Worm (Caenorhabditis elegans) whole organism, L2 larva: ENCODE results near the gene C06E1.9.
A peak's percentile ranks its signal among the peaks of the same experiment; 100 is the strongest.

Experiments
- C34F6.9 ChIP-seq: fragments of 150-350 bp; optimal IDR thresholded peaks from 2 replicates; lab custom pipeline; 2014; ENCODE audit warnings: missing biosample characterization, missing genetic modification characterization
- R02D3.7 ChIP-seq: fragments of 150-350 bp; optimal IDR thresholded peaks from 2 replicates; lab custom pipeline; 2014; ENCODE audit warnings: missing biosample characterization, missing genetic modification characterization
- Y55F3AM.14 ChIP-seq: fragments of 200-800 bp; sonication (Bioruptor generic); optimal IDR thresholded peaks from 2 replicates; lab custom pipeline; 2018; ENCODE audit warnings: mild to moderate bottlenecking, missing genetic modification characterization, missing compliant biosample characterization
- ZK546.5 ChIP-seq: sonication (generic microtip); optimal IDR thresholded peaks from 2 replicates; lab custom pipeline; 2017; ENCODE audit warnings: missing biosample characterization, missing genetic modification characterization
- alr-1 ChIP-seq: fragments of 150-350 bp; optimal IDR thresholded peaks from 2 replicates; lab custom pipeline; 2014; ENCODE audit warnings: missing biosample characterization, missing genetic modification characterization
- aly-2 ChIP-seq: fragments of 150-350 bp; optimal IDR thresholded peaks from 2 replicates; lab custom pipeline; 2014; ENCODE audit warnings: missing biosample characterization, missing genetic modification characterization
- ama-1 ChIP-seq: fragments of 150-350 bp; optimal IDR thresholded peaks from 2 replicates; lab custom pipeline; 2018; ENCODE audit warnings: inconsistent platforms
- blmp-1 ChIP-seq: sonication (generic microtip); optimal IDR thresholded peaks from 2 replicates; lab custom pipeline; 2017; ENCODE audit warnings: missing genetic modification characterization, mild to moderate bottlenecking, missing compliant biosample characterization, antibody characterized with exemption, moderate library complexity; ENCODE audit not compliant: insufficient read depth
- ceh-16 ChIP-seq: fragments of 150-350 bp; optimal IDR thresholded peaks from 2 replicates; lab custom pipeline; 2014; ENCODE audit warnings: missing biosample characterization, missing genetic modification characterization
- ceh-82 ChIP-seq: fragments of 150-350 bp; optimal IDR thresholded peaks from 2 replicates; lab custom pipeline; 2014; ENCODE audit warnings: missing biosample characterization, missing genetic modification characterization
- crh-2 ChIP-seq: sonication (generic microtip); optimal IDR thresholded peaks from 2 replicates; lab custom pipeline; 2017; ENCODE audit warnings: missing biosample characterization, missing genetic modification characterization
- egl-27 ChIP-seq: sonication (generic microtip); optimal IDR thresholded peaks from 3 replicates; lab custom pipeline; 2017; ENCODE audit warnings: missing biosample characterization, missing genetic modification reagents, missing genetic modification characterization
- elt-1 ChIP-seq: fragments of 150-350 bp; optimal IDR thresholded peaks from 2 replicates; lab custom pipeline; 2014; ENCODE audit warnings: missing biosample characterization, missing genetic modification characterization
- fos-1 ChIP-seq: fragments of 150-350 bp; optimal IDR thresholded peaks from 2 replicates; lab custom pipeline; 2014; ENCODE audit warnings: missing biosample characterization, missing genetic modification characterization
- gmeb-1 ChIP-seq: fragments of 150-350 bp; optimal IDR thresholded peaks from 2 replicates; lab custom pipeline; 2014; ENCODE audit warnings: missing biosample characterization, missing genetic modification characterization
- lin-11 ChIP-seq: fragments of 150-350 bp; sonication (generic microtip); optimal IDR thresholded peaks from 2 replicates; lab custom pipeline; 2014; ENCODE audit warnings: missing biosample characterization, missing genetic modification characterization, inconsistent platforms, mixed read lengths
- lin-13 ChIP-seq: fragments of 150-350 bp; optimal IDR thresholded peaks from 2 replicates; lab custom pipeline; 2014; ENCODE audit warnings: missing biosample characterization, missing genetic modification reagents, missing genetic modification characterization
- lin-39 ChIP-seq: fragments of 150-350 bp; optimal IDR thresholded peaks from 2 replicates; lab custom pipeline; 2014; ENCODE audit warnings: missing biosample characterization, missing genetic modification reagents, missing genetic modification characterization
- mab-5 ChIP-seq: fragments of 150-350 bp; optimal IDR thresholded peaks from 2 replicates; lab custom pipeline; 2014; ENCODE audit warnings: missing biosample characterization, missing genetic modification characterization
- mdl-1 ChIP-seq, 2 experiments: fragments of 150-350 bp in 1 of 2; sonication (generic microtip) in 1 of 2; optimal IDR thresholded peaks; 2 replicates each; lab custom pipeline; 2017; ENCODE audit warnings: missing biosample characterization in 2 of 2, missing genetic modification characterization in 2 of 2
- nhr-10 ChIP-seq: sonication (generic microtip); optimal IDR thresholded peaks from 2 replicates; lab custom pipeline; 2017; ENCODE audit warnings: missing biosample characterization, missing genetic modification characterization
- nhr-11 ChIP-seq: fragments of 150-350 bp; optimal IDR thresholded peaks from 2 replicates; lab custom pipeline; 2014; ENCODE audit warnings: missing biosample characterization, missing genetic modification characterization
- nhr-21 ChIP-seq: fragments of 150-350 bp; optimal IDR thresholded peaks from 2 replicates; lab custom pipeline; 2014; ENCODE audit warnings: missing biosample characterization, missing genetic modification characterization
- nhr-25 ChIP-seq: fragments of 150-350 bp; sonication (generic microtip); optimal IDR thresholded peaks from 3 replicates; lab custom pipeline; 2014; ENCODE audit warnings: missing biosample characterization, missing genetic modification characterization
- nhr-77 ChIP-seq: fragments of 150-350 bp; optimal IDR thresholded peaks from 2 replicates; lab custom pipeline; 2014; ENCODE audit warnings: missing biosample characterization, missing genetic modification characterization
- peb-1 ChIP-seq: fragments of 150-350 bp; optimal IDR thresholded peaks from 2 replicates; lab custom pipeline; 2014; ENCODE audit warnings: missing biosample characterization, missing genetic modification characterization
- sem-4 ChIP-seq: fragments of 150-350 bp; optimal IDR thresholded peaks from 2 replicates; lab custom pipeline; 2014; ENCODE audit warnings: missing biosample characterization, missing genetic modification reagents, missing genetic modification characterization
- sma-9 ChIP-seq, 2 experiments: fragments of 150-350 bp in 1 of 2; sonication (generic microtip) in 1 of 2; optimal IDR thresholded peaks; 2 replicates each; lab custom pipeline; 2014 to 2016; ENCODE audit warnings: missing genetic modification characterization in 2 of 2, mild to moderate bottlenecking in 1 of 2, missing biosample characterization in 1 of 2, missing compliant biosample characterization in 1 of 2, missing genetic modification reagents in 1 of 2, moderate library complexity in 1 of 2
- unc-39 ChIP-seq: fragments of 150-350 bp; optimal IDR thresholded peaks from 2 replicates; lab custom pipeline; 2014; ENCODE audit warnings: missing biosample characterization, missing genetic modification characterization
- unc-55 ChIP-seq: fragments of 150-350 bp; sonication (generic microtip); optimal IDR thresholded peaks from 3 replicates; lab custom pipeline; 2014; ENCODE audit warnings: missing biosample characterization, missing genetic modification reagents, missing genetic modification characterization
- ztf-1 ChIP-seq: fragments of 200-800 bp; sonication (Bioruptor generic); conservative IDR thresholded peaks from 2 replicates; pipeline ENCODE4 v1.3.6; 2022; ENCODE audit warnings: missing genetic modification characterization, missing compliant biosample characterization
- ztf-11 ChIP-seq: sonication (generic microtip); optimal IDR thresholded peaks from 2 replicates; lab custom pipeline; 2017; ENCODE audit warnings: missing biosample characterization, missing genetic modification characterization

Gene C06E1.9

DNA sequence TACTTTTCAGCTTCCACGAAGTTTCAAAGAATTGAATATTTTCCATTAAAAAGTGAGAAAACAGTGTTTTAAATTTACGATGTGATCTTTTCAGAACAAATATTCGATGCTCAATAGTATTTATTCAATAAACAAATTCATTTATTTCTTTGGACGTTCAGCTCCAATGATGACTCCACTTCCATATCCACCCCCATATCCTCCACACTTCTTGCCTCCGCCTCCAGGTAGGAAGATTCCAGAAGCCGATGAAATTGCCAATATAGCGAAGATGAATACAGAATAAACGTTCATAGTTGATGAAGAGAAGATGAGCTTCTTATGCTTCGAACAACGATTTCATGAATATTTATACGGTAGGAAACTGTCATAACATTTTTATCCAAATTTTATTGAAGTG is 20.4 kb downstream of the C06E1.9 start, which contains the start of gene fip-3:
Gene fip-3 (minus strand): TSS at position 294 of the 400 bp plus-strand sequence.
- TF ChIP-seq ztf-11 (tag; lab: Kevin White, UChicago), result no peak

DNA sequence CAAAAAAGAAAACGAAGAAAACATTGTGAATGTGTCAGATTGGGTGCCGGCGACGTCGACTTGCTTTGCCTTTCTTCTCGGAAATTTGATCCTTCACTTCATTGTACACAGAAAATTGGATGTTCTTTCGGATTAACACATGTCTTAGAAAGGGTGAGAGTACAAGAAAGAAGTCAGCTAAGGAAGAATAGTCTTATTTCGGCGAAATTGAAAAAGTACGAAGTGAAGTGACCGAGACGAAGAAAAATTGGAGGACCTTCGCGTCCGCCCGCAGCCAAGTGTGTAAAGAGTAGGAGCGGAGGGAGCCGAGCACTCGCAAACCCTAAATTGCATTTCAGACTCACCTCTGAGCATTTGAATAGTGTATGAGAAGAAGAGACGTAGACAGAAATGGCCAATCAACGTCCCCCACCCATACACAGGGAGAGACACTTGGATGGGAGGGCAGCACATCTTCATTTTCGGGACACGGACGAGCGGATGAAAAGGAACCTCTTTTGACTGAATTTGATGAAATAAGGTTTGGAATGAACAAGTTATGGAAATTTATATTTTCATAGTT is 20.9 kb downstream of the C06E1.9 start, which contains the start of gene glr-1:
Gene glr-1 (minus strand): TSS at position 51 of the 562 bp plus-strand sequence.
- no peak for TF ChIP-seq blmp-1 (tag; lab: Kevin White, UChicago)
- TF ChIP-seq crh-2 (tag; lab: Kevin White, UChicago), result no peak
- TF ChIP-seq ama-1 (lab: Kevin White, UChicago), result no peak
- TF ChIP-seq nhr-77 (tag; lab: Kevin White, UChicago), result no peak
- no peak for TF ChIP-seq gmeb-1
- no peak for TF ChIP-seq R02D3.7 (tag; lab: Kevin White, UChicago)
- no peak for TF ChIP-seq nhr-10 (tag; lab: Kevin White, UChicago)
- TF ChIP-seq nhr-21 (tag; lab: Kevin White, UChicago), result no peak
- TF ChIP-seq ztf-1, result no peak
- TF ChIP-seq C34F6.9, result no peak
- no peak for TF ChIP-seq sem-4 (tag; lab: Kevin White, UChicago)

DNA sequence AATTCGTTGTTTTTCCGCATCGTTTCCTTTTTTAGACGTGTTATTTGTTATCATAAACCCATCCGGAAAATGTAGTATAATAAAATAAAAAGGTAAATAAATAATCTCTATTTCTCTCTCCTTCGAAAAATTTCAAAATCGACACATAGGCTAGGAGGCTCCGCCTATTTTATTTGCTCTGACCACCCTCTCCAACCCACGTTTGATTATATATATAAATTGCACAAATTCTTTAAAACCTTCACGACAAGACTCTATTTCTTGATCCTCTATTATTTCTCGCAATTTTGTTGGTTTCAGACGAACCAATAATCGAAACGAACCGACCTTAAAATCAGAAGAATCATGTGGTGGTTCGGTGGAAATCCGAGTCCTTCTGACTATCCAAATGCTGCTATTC is 28.8 kb downstream of the C06E1.9 start, which contains the start of gene doxa-1:
Gene doxa-1 (plus strand): TSS at position 301 of the 400 bp plus-strand sequence.
- no peak for TF ChIP-seq lin-13 (GFP tag; lab: Kevin White, UChicago)
- no peak for TF ChIP-seq aly-2 (tag; lab: Kevin White, UChicago)
- no peak for TF ChIP-seq nhr-77 (tag; lab: Kevin White, UChicago)

DNA sequence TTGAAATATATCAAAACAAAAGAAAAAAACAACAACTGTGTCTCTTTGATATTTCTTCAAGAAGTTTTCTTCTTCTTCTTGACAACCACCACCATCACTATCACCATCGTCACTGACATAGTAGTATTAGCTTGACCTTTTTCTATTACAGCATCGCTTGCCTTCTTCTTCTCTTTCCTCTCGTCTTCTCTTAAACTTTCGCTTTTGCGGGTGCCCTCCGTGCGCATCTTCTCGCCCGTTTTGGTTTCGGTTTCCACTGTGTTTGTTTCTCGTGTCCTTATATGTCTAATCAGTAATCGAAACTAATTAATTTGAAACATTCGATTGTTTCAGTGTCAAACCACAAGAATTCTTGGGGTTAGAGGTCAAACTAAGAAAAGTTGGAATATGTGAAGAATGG is 30.2 kb downstream of the C06E1.9 start:
- TF ChIP-seq C34F6.9 (no peak), ZK546.5 (tag; lab: Kevin White, UChicago) (no peak), lin-13 (GFP tag; lab: Kevin White, UChicago) (no peak), lin-11 (no peak), crh-2 (tag; lab: Kevin White, UChicago) (peak; percentile 22), fos-1 (tag; lab: Kevin White, UChicago) (peak; percentile 4), ceh-16 (tag; lab: Kevin White, UChicago) (no peak), mdl-1 (tag; optimal IDR thresholded peaks at IDR 0.05; lab: Kevin White, UChicago) (no peak), blmp-1 (tag; lab: Kevin White, UChicago) (peak; percentile 92), nhr-25 (tag; lab: Kevin White, UChicago) (peak; percentile 48), sma-9 (GFP tag; optimal IDR thresholded peaks at IDR 0.05; lab: Kevin White, UChicago) (peak; percentile 11), sma-9 (tag; optimal IDR thresholded peaks at IDR 0.05; lab: Kevin White, UChicago) (no peak)

DNA sequence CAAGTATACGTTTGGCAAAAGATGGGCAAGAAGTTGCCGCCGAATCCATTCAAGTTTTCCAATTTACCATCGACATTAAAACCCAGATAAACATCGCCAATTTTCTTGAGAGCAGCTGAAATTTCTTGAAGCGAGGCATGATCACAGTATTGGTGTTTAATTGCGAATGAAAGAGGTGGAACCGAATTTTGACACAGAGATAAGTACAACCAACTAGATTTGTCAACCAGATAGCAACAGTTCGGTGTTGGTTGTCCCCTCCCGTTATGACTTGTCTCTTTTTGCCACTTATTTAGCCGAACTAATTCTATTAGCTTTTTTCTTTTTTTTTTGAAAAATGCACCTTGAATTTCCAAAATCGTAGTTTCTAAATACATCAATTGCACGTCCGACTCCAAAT is 31.2 kb downstream of the C06E1.9 start:
- TF ChIP-seq lin-11 (no peak), fos-1 (tag; lab: Kevin White, UChicago) (no peak), ztf-11 (tag; lab: Kevin White, UChicago) (no peak), unc-39 (tag; lab: Kevin White, UChicago) (no peak), mab-5 (tag; lab: Kevin White, UChicago) (no peak), mdl-1 (tag; optimal IDR thresholded peaks at IDR 0.05; lab: Kevin White, UChicago) (no peak), ZK546.5 (tag; lab: Kevin White, UChicago) (no peak), gmeb-1 (no peak), ceh-82 (tag; lab: Kevin White, UChicago) (no peak), lin-39 (tag; lab: Kevin White, UChicago) (no peak), egl-27 (tag; lab: Kevin White, UChicago) (no peak), Y55F3AM.14 (GFP tag; lab: Kevin White, UChicago) (no peak), elt-1 (no peak), alr-1 (no peak), nhr-11 (tag; lab: Kevin White, UChicago) (no peak), unc-55 (GFP tag; lab: Kevin White, UChicago) (no peak), ceh-16 (tag; lab: Kevin White, UChicago) (no peak), nhr-25 (tag; lab: Kevin White, UChicago) (no peak), peb-1 (no peak)
